Worm (Caenorhabditis elegans) whole organism, L1 larva: Measurements from ENCODE around the gene ZC504.1.

Experiments
- C04F5.9 ChIP-seq: sonication (generic microtip); optimal IDR thresholded peaks from 2 replicates; lab custom pipeline; 2016; ENCODE audit warnings: missing genetic modification characterization, missing compliant biosample characterization
- C16A3.4 ChIP-seq: fragments of 150-350 bp; optimal IDR thresholded peaks from 2 replicates; lab custom pipeline; 2014; ENCODE audit warnings: missing biosample characterization, missing genetic modification characterization
- C34B4.2 ChIP-seq: sonication (generic microtip); optimal IDR thresholded peaks from 2 replicates; lab custom pipeline; 2017; ENCODE audit warnings: mild to moderate bottlenecking, missing genetic modification characterization, missing compliant biosample characterization
- Y116A8C.19 ChIP-seq: sonication (generic microtip); optimal IDR thresholded peaks from 2 replicates; lab custom pipeline; 2016; ENCODE audit warnings: missing compliant biosample characterization, missing genetic modification characterization, borderline replicate concordance
- alr-1 ChIP-seq: fragments of 200-800 bp; sonication (Bioruptor generic); optimal IDR thresholded peaks from 2 replicates; lab custom pipeline; 2018; ENCODE audit warnings: borderline replicate concordance, mild to moderate bottlenecking, missing genetic modification characterization, missing compliant biosample characterization
- aly-2 ChIP-seq: fragments of 150-350 bp; optimal IDR thresholded peaks from 2 replicates; lab custom pipeline; 2014; ENCODE audit warnings: missing biosample characterization, missing genetic modification characterization
- ceh-88 ChIP-seq: fragments of 200-800 bp; sonication (Bioruptor generic); IDR thresholded peaks from 2 replicates; pipeline ENCODE4 v1.3.6; 2022; ENCODE audit warnings: missing genetic modification characterization, missing compliant biosample characterization
- ces-1 ChIP-seq: fragments of 150-350 bp; optimal IDR thresholded peaks from 2 replicates; lab custom pipeline; 2014; ENCODE audit warnings: missing biosample characterization, missing genetic modification reagents, missing genetic modification characterization
- dpl-1 ChIP-seq, 3 experiments: fragments of 150-350 bp in 2 of 3; sonication (generic microtip) in 1 of 3; optimal IDR thresholded peaks; 2 replicates each; lab custom pipeline; 2014 to 2017; ENCODE audit warnings: missing biosample characterization in 3 of 3, missing genetic modification characterization in 3 of 3, missing genetic modification reagents in 3 of 3
- dsc-1 ChIP-seq: sonication (generic microtip); optimal IDR thresholded peaks from 2 replicates; lab custom pipeline; 2016; ENCODE audit warnings: mild to moderate bottlenecking, missing genetic modification characterization, missing compliant biosample characterization
- efl-1 ChIP-seq, 4 experiments: fragments of 150-350 bp; optimal IDR thresholded peaks in 3 of 4; peaks in 1 of 4; 1 replicate in 1 of 4; 2 replicates in 3 of 4; lab custom pipeline; 2014; ENCODE audit warnings: missing biosample characterization in 2 of 4, missing genetic modification characterization in 2 of 4, missing genetic modification reagents in 2 of 4
- egl-27 ChIP-seq, 2 experiments: fragments of 150-350 bp in 1 of 2; sonication (generic microtip); optimal IDR thresholded peaks; 3 replicates each; lab custom pipeline; 2017 to 2018; ENCODE audit warnings: missing biosample characterization in 2 of 2, missing genetic modification characterization in 2 of 2, missing genetic modification reagents in 2 of 2
- elt-3 ChIP-seq, 6 experiments: fragments of 150-350 bp in 1 of 6; sonication (generic microtip); optimal IDR thresholded peaks; 2 replicates each; lab custom pipeline; 2017 to 2018; ENCODE audit warnings: missing biosample characterization in 6 of 6, missing genetic modification characterization in 6 of 6, inconsistent platforms in 1 of 6
- ets-5 ChIP-seq: fragments of 200-800 bp; sonication (Bioruptor generic); IDR thresholded peaks from 2 replicates; pipeline ENCODE4 v1.3.6; 2022; ENCODE audit warnings: missing genetic modification characterization, missing compliant biosample characterization
- fkh-10 ChIP-seq: sonication (generic microtip); optimal IDR thresholded peaks from 2 replicates; lab custom pipeline; 2017; ENCODE audit warnings: missing biosample characterization, missing genetic modification reagents, missing genetic modification characterization
- fkh-8 ChIP-seq: sonication (generic microtip); optimal IDR thresholded peaks from 2 replicates; lab custom pipeline; 2016; ENCODE audit warnings: mild to moderate bottlenecking, missing genetic modification characterization, missing compliant biosample characterization
- hpl-2 ChIP-seq: fragments of 150-350 bp; optimal IDR thresholded peaks from 2 replicates; lab custom pipeline; 2014; ENCODE audit warnings: missing biosample characterization, missing genetic modification reagents, missing genetic modification characterization
- irx-1 ChIP-seq: sonication (generic microtip); optimal IDR thresholded peaks from 2 replicates; lab custom pipeline; 2016; ENCODE audit warnings: missing genetic modification characterization, missing compliant biosample characterization
- isw-1 ChIP-seq: fragments of 200-800 bp; sonication (Bioruptor generic); IDR thresholded peaks from 2 replicates; pipeline ENCODE4 v1.3.6; 2022; ENCODE audit warnings: missing genetic modification characterization, missing compliant biosample characterization
- lin-13 ChIP-seq: fragments of 150-350 bp; optimal IDR thresholded peaks from 2 replicates; lab custom pipeline; 2014; ENCODE audit warnings: missing biosample characterization, missing genetic modification reagents, missing genetic modification characterization
- lin-14 ChIP-seq: fragments of 200-800 bp; sonication (Bioruptor generic); optimal IDR thresholded peaks from 2 replicates; lab custom pipeline; 2018; ENCODE audit warnings: mild to moderate bottlenecking, missing genetic modification characterization, moderate library complexity, missing compliant biosample characterization
- lin-35 ChIP-seq, 2 experiments: fragments of 150-350 bp; optimal IDR thresholded peaks; 2 replicates each; lab custom pipeline; 2014; ENCODE audit warnings: missing biosample characterization in 2 of 2, missing genetic modification characterization in 2 of 2, missing genetic modification reagents in 2 of 2
- lin-39 ChIP-seq: fragments of 150-350 bp; optimal IDR thresholded peaks from 2 replicates; lab custom pipeline; 2014; ENCODE audit warnings: missing biosample characterization, missing genetic modification reagents, missing genetic modification characterization
- lsy-2 ChIP-seq, 2 experiments: fragments of 150-350 bp; optimal IDR thresholded peaks; 2 replicates each; lab custom pipeline; 2014; ENCODE audit warnings: missing biosample characterization in 2 of 2, missing genetic modification characterization in 2 of 2
- mdl-1 ChIP-seq, 2 experiments: fragments of 150-350 bp; optimal IDR thresholded peaks; 2 replicates each; lab custom pipeline; 2014 to 2017; ENCODE audit warnings: missing biosample characterization in 2 of 2, missing genetic modification characterization in 2 of 2, inconsistent platforms in 1 of 2
- mef-2 ChIP-seq: fragments of 150-350 bp; optimal IDR thresholded peaks from 2 replicates; lab custom pipeline; 2014; ENCODE audit warnings: missing biosample characterization, missing genetic modification characterization
- nhr-237 ChIP-seq: fragments of 150-350 bp; optimal IDR thresholded peaks from 2 replicates; lab custom pipeline; 2014; ENCODE audit warnings: missing biosample characterization, missing genetic modification characterization
- nhr-71 ChIP-seq: sonication (generic microtip); optimal IDR thresholded peaks from 2 replicates; lab custom pipeline; 2016; ENCODE audit warnings: mild to moderate bottlenecking, missing genetic modification characterization, moderate library complexity, missing compliant biosample characterization
- nhr-76 ChIP-seq: sonication (generic microtip); optimal IDR thresholded peaks from 2 replicates; lab custom pipeline; 2017; ENCODE audit warnings: missing biosample characterization, missing genetic modification characterization
- nhr-84 ChIP-seq: sonication (generic microtip); optimal IDR thresholded peaks from 2 replicates; lab custom pipeline; 2017; ENCODE audit warnings: missing biosample characterization, missing genetic modification characterization
- pag-3 ChIP-seq: sonication (generic microtip); optimal IDR thresholded peaks from 2 replicates; lab custom pipeline; 2017; ENCODE audit warnings: missing genetic modification characterization, mild to moderate bottlenecking, missing compliant biosample characterization, antibody characterized with exemption, borderline replicate concordance; ENCODE audit not compliant: insufficient read depth
- pqm-1 ChIP-seq: sonication (generic microtip); optimal IDR thresholded peaks from 3 replicates; lab custom pipeline; 2017; ENCODE audit warnings: missing biosample characterization, missing genetic modification characterization
- rnt-1 ChIP-seq: sonication (generic microtip); optimal IDR thresholded peaks from 2 replicates; lab custom pipeline; 2016; ENCODE audit warnings: mild to moderate bottlenecking, missing genetic modification characterization, moderate library complexity, missing compliant biosample characterization
- skn-1 ChIP-seq: fragments of 150-350 bp; optimal IDR thresholded peaks from 2 replicates; lab custom pipeline; 2014; ENCODE audit warnings: missing biosample characterization, missing genetic modification characterization
- snpc-4 ChIP-seq: fragments of 150-350 bp; optimal IDR thresholded peaks from 2 replicates; lab custom pipeline; 2014; ENCODE audit warnings: missing biosample characterization, missing genetic modification characterization
- snu-23 ChIP-seq: sonication (generic microtip); optimal IDR thresholded peaks from 2 replicates; lab custom pipeline; 2016; ENCODE audit warnings: missing genetic modification characterization, missing compliant biosample characterization
- tlp-1 ChIP-seq: fragments of 150-350 bp; optimal IDR thresholded peaks from 2 replicates; lab custom pipeline; 2014; ENCODE audit warnings: missing biosample characterization, missing genetic modification characterization
- unc-130 ChIP-seq: fragments of 150-350 bp; optimal IDR thresholded peaks from 2 replicates; lab custom pipeline; 2017; ENCODE audit warnings: missing biosample characterization, missing genetic modification characterization, inconsistent platforms
- unc-98 ChIP-seq: fragments of 200-800 bp; sonication (Bioruptor generic); IDR thresholded peaks from 2 replicates; pipeline ENCODE4 v1.3.6; 2022; ENCODE audit warnings: missing genetic modification characterization, missing compliant biosample characterization
- xbp-1 ChIP-seq: sonication (generic microtip); optimal IDR thresholded peaks from 2 replicates; lab custom pipeline; 2016; ENCODE audit warnings: missing genetic modification characterization, missing compliant biosample characterization
- ztf-4 ChIP-seq: fragments of 150-350 bp; optimal IDR thresholded peaks from 2 replicates; lab custom pipeline; 2014; ENCODE audit warnings: missing biosample characterization, missing genetic modification characterization

ZC504.1 gene

DNA sequence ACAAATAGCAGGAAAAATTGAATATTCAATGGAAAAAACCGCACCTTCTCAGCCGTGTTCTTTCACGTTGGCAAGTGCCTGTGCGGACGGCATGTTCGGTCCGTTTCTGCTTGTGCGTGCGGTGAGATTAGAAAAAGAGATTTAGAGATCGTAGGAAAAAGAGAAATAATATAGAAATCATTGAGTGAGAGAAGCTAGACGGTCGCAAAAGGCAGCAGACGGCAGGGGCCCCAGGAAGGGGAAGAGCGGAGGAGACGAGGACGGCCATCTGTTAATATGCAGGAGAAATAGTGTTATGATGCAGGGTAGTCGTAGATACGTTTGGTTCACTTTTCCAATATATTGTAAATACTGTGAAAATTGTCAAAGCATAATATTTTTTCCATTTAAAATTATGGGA, 34.4 kb upstream of the ZC504.1 start, which contains the start of gene Y49A10A.2 (continued):
- TF ChIP-seq Y116A8C.19 = no peak
- TF ChIP-seq mdl-1 (tag; optimal IDR thresholded peaks at IDR 0.05; lab: Kevin White, UChicago) = peak in 1 of 2 experiments; percentile 13
- TF ChIP-seq lin-39 = no peak
- TF ChIP-seq ets-5 (GFP tag; lab: Robert Waterston, UW) = no peak
- TF ChIP-seq unc-98 = no peak
- no peak for TF ChIP-seq C34B4.2 (tag; lab: Kevin White, UChicago)
- no peak for TF ChIP-seq snpc-4 (tag; lab: Kevin White, UChicago)
- no peak for TF ChIP-seq nhr-84 (tag; lab: Kevin White, UChicago)
- TF ChIP-seq ztf-4 (tag; lab: Kevin White, UChicago) = no peak
- peak; percentile 55 for TF ChIP-seq nhr-71 (tag; lab: Kevin White, UChicago)
- TF ChIP-seq mef-2 (tag; lab: Kevin White, UChicago) = no peak
- TF ChIP-seq dsc-1 = peak; percentile 39
- TF ChIP-seq rnt-1 (tag; lab: Kevin White, UChicago) = peak; percentile 61
- peak; percentile 18 for TF ChIP-seq fkh-8 (tag; lab: Kevin White, UChicago)
- TF ChIP-seq ceh-88 = no peak
- no peak for TF ChIP-seq C04F5.9 (tag; lab: Kevin White, UChicago)
- TF ChIP-seq nhr-76 (tag; lab: Kevin White, UChicago) = no peak
- no peak for TF ChIP-seq elt-3 (tag; optimal IDR thresholded peaks at IDR 0.05; lab: Kevin White, UChicago)
- TF ChIP-seq irx-1 (tag; lab: Kevin White, UChicago) = no peak
- peak; percentile 13 to 48 for TF ChIP-seq efl-1 (optimal IDR thresholded peaks at IDR 0.05; lab: Kevin White, UChicago)
- TF ChIP-seq efl-1 (GFP tag; optimal IDR thresholded peaks at IDR 0.05 in 1 of 2; lab: Kevin White, UChicago) = no peak
- TF ChIP-seq skn-1 (tag; lab: Kevin White, UChicago) = no peak
- no peak for TF ChIP-seq lin-13 (GFP tag; lab: Kevin White, UChicago)
- no peak for TF ChIP-seq unc-130 (tag; lab: Kevin White, UChicago)
- no peak for TF ChIP-seq alr-1
- peak; percentile 52 for TF ChIP-seq snu-23 (GFP tag; lab: Kevin White, UChicago)
- no peak for TF ChIP-seq ces-1 (GFP tag; lab: Kevin White, UChicago)
- TF ChIP-seq dpl-1 (GFP tag; optimal IDR thresholded peaks at IDR 0.05; lab: Kevin White, UChicago) = no peak
- no peak; the same call in 1 of the 2 replicates for TF ChIP-seq isw-1 (GFP tag; lab: Robert Waterston, UW)
- no peak for TF ChIP-seq C16A3.4
- peak; percentile 23 for TF ChIP-seq xbp-1 (tag; lab: Kevin White, UChicago)
- TF ChIP-seq egl-27 (tag; optimal IDR thresholded peaks at IDR 0.05; lab: Kevin White, UChicago) = no peak
- peak in 1 of 2 experiments; percentile 40 for TF ChIP-seq lsy-2 (tag; optimal IDR thresholded peaks at IDR 0.05; lab: Kevin White, UChicago)
- TF ChIP-seq nhr-237 (tag; lab: Kevin White, UChicago) = no peak
- no peak for TF ChIP-seq fkh-10 (GFP tag; lab: Kevin White, UChicago)
- no peak for TF ChIP-seq tlp-1 (tag; lab: Kevin White, UChicago)
- TF ChIP-seq lin-35 (GFP tag; optimal IDR thresholded peaks at IDR 0.05; lab: Kevin White, UChicago) = peak in 1 of 2 experiments; percentile 5
- TF ChIP-seq pag-3 = peak; percentile 44
- no peak for TF ChIP-seq aly-2 (tag; lab: Kevin White, UChicago)

ce11 chrX:10373581-10373980, 33.4 kb upstream of the ZC504.1 start:
- TF ChIP-seq pqm-1 (tag; lab: Kevin White, UChicago) (no peak), lin-14 (GFP tag; lab: Kevin White, UChicago) (no peak), C34B4.2 (tag; lab: Kevin White, UChicago) (no peak), hpl-2 (GFP tag; lab: Kevin White, UChicago) (no peak), efl-1 (optimal IDR thresholded peaks at IDR 0.05; lab: Kevin White, UChicago) (no peak), efl-1 (GFP tag; optimal IDR thresholded peaks at IDR 0.05 in 1 of 2; lab: Kevin White, UChicago) (peak in 1 of 2 experiments; percentile 85)
- TF ChIP-seq, all 84 proteins: peak for 1
